Worm (Caenorhabditis elegans): ENCODE data around the gene clec-183.

ce11 chrIV:9316068-9316681 is 11.6 kb upstream of the clec-183 start, which contains the start of the genes F49C12.9 and rpn-7:
- TF ChIP-seq F10E7.11 (tag; optimal IDR thresholded peaks at IDR 0.05) = no peak
- TF ChIP-seq F49E8.2 (tag; optimal IDR thresholded peaks at IDR 0.05; ENCODE audit: insufficient read depth) = no peak
- no peak for TF ChIP-seq lin-26 (GFP tag; IDR thresholded peaks at IDR 0.05)
- TF ChIP-seq ceh-58 (GFP tag; IDR thresholded peaks at IDR 0.05) = no peak
- no peak for TF ChIP-seq ceh-27 (GFP tag; optimal IDR thresholded peaks at IDR 0.05)
- no peak for TF ChIP-seq madf-8 (GFP tag; conservative IDR thresholded peaks at IDR 0.05)
- TF ChIP-seq nfya-1 (tag; optimal IDR thresholded peaks at IDR 0.05; ENCODE audit: borderline replicate concordance, insufficient read depth) = no peak
- no peak for TF ChIP-seq hlh-12 (tag; optimal IDR thresholded peaks at IDR 0.05)
- no peak for TF ChIP-seq ztf-6 (GFP tag; IDR thresholded peaks at IDR 0.05)
- no peak for TF ChIP-seq hrde-1 (tag; optimal IDR thresholded peaks at IDR 0.05; ENCODE audit: borderline replicate concordance)
- no peak for TF ChIP-seq pha-4 (tag; optimal IDR thresholded peaks at IDR 0.05)

Measured in whole organism, young adult.